Fruit fly (Drosophila melanogaster) whole organism, embryonic: ENCODE results near the gene CG13039.

ENCODE experiments used
- Asciz ChIP-seq: fragments of 200-800 bp; sonication (Bioruptor generic); optimal IDR thresholded peaks from 2 replicates; lab custom pipeline; 2017; ENCODE audit warnings: missing biosample characterization, mild to moderate bottlenecking, missing genetic modification characterization, missing genetic modification reagents
- CG10321 ChIP-seq: fragments of 200-800 bp; sonication (Bioruptor generic); IDR thresholded peaks from 2 replicates; pipeline ENCODE4 v1.3.6; 2022; ENCODE audit warnings: missing biosample characterization, missing genetic modification characterization
- CG11723 ChIP-seq: fragments of 200-800 bp; sonication (Bioruptor generic); optimal IDR thresholded peaks from 2 replicates; lab custom pipeline; 2017; ENCODE audit warnings: missing biosample characterization, mild to moderate bottlenecking, missing genetic modification characterization
- CG12236 ChIP-seq: fragments of 200-800 bp; sonication (Bioruptor generic); optimal IDR thresholded peaks from 2 replicates; lab custom pipeline; 2016; ENCODE audit warnings: missing biosample characterization, missing genetic modification characterization
- CG12391 ChIP-seq: fragments of 200-800 bp; sonication (Bioruptor generic); optimal IDR thresholded peaks from 3 replicates; lab custom pipeline; 2018; ENCODE audit warnings: missing biosample characterization, mild to moderate bottlenecking, missing genetic modification characterization, moderate library complexity
- CG13287 ChIP-seq: fragments of 200-800 bp; sonication (Bioruptor generic); IDR thresholded peaks from 2 replicates; pipeline ENCODE4 v1.3.6; 2022; ENCODE audit warnings: missing biosample characterization, missing genetic modification characterization; ENCODE audit not compliant: partially characterized antibody
- CG13424 ChIP-seq: fragments of 200-800 bp; sonication (Bioruptor generic); optimal IDR thresholded peaks from 2 replicates; lab custom pipeline; 2019; ENCODE audit warnings: missing biosample characterization, mild to moderate bottlenecking, missing genetic modification characterization, moderate library complexity
- CG14014 ChIP-seq: fragments of 200-800 bp; sonication (Bioruptor generic); IDR thresholded peaks from 2 replicates; pipeline ENCODE4 v1.3.6; 2022; ENCODE audit warnings: missing biosample characterization, missing genetic modification characterization
- CG16815 ChIP-seq: fragments of 200-800 bp; sonication (Bioruptor generic); optimal IDR thresholded peaks from 3 replicates; lab custom pipeline; 2017; ENCODE audit warnings: missing biosample characterization, mild to moderate bottlenecking, missing genetic modification characterization
- CG18011 ChIP-seq: fragments of 200-800 bp; sonication (Bioruptor generic); optimal IDR thresholded peaks from 2 replicates; lab custom pipeline; 2017; ENCODE audit warnings: missing biosample characterization, missing genetic modification characterization, mild to moderate bottlenecking, moderate library complexity, missing genotype
- CG18764 ChIP-seq: fragments of 200-800 bp; sonication (Bioruptor generic); optimal IDR thresholded peaks from 3 replicates; lab custom pipeline; 2016; ENCODE audit warnings: missing biosample characterization, missing genetic modification characterization
- CG2889 ChIP-seq: fragments of 200-800 bp; sonication (Bioruptor generic); IDR thresholded peaks from 3 replicates; pipeline ENCODE4 v1.3.6; 2022; ENCODE audit warnings: missing biosample characterization, missing genetic modification characterization
- CG31224 ChIP-seq: fragments of 200-800 bp; sonication (Bioruptor generic); IDR thresholded peaks from 2 replicates; pipeline ENCODE4 v1.3.6; 2022; ENCODE audit warnings: missing biosample characterization, missing genetic modification characterization
- CG34376 ChIP-seq: fragments of 200-800 bp; sonication (Bioruptor generic); optimal IDR thresholded peaks from 2 replicates; lab custom pipeline; 2018; ENCODE audit warnings: missing biosample characterization, mild to moderate bottlenecking, missing genetic modification characterization
- CG3847 ChIP-seq: fragments of 200-800 bp; sonication (Bioruptor generic); IDR thresholded peaks from 2 replicates; pipeline ENCODE4 v1.3.6; 2022; ENCODE audit warnings: missing biosample characterization, missing genetic modification characterization
- CG4404 ChIP-seq: fragments of 200-800 bp; sonication (Bioruptor generic); IDR thresholded peaks from 2 replicates; pipeline ENCODE4 v1.3.6; 2022; ENCODE audit warnings: missing biosample characterization, missing genetic modification characterization
- CG4424 ChIP-seq: fragments of 200-800 bp; sonication (Bioruptor generic); optimal IDR thresholded peaks from 3 replicates; lab custom pipeline; 2016; ENCODE audit warnings: missing biosample characterization, missing genetic modification characterization
- CG4707 ChIP-seq: fragments of 200-800 bp; sonication (Bioruptor generic); optimal IDR thresholded peaks from 2 replicates; lab custom pipeline; 2018; ENCODE audit warnings: missing biosample characterization, mild to moderate bottlenecking, missing genetic modification characterization, moderate library complexity
- CG6175 ChIP-seq: fragments of 200-800 bp; sonication (Bioruptor generic); IDR thresholded peaks from 3 replicates; pipeline ENCODE4 v1.3.6; 2022; ENCODE audit warnings: missing biosample characterization, missing genetic modification characterization
- CG6813 ChIP-seq: fragments of 200-800 bp; sonication (Bioruptor generic); optimal IDR thresholded peaks from 2 replicates; lab custom pipeline; 2017; ENCODE audit warnings: missing biosample characterization, missing genetic modification characterization, mild to moderate bottlenecking, moderate library complexity, missing genetic modification reagents
- CG7987 ChIP-seq: fragments of 200-800 bp; sonication (Bioruptor generic); optimal IDR thresholded peaks from 2 replicates; lab custom pipeline; 2018; ENCODE audit warnings: missing biosample characterization, mild to moderate bottlenecking, missing genetic modification characterization, moderate library complexity
- Dbx ChIP-seq: fragments of 200-800 bp; sonication (Bioruptor generic); IDR thresholded peaks from 3 replicates; pipeline ENCODE4 v1.3.6; 2022; ENCODE audit warnings: missing biosample characterization, missing genetic modification characterization
- Dek ChIP-seq: fragments of 200-800 bp; sonication (Bioruptor generic); optimal IDR thresholded peaks from 3 replicates; lab custom pipeline; 2019; ENCODE audit warnings: missing biosample characterization, mild to moderate bottlenecking, missing genetic modification characterization, moderate library complexity
- Dll ChIP-seq: fragments of 200-800 bp; sonication (Bioruptor generic); IDR thresholded peaks from 4 replicates; pipeline ENCODE4 v1.3.6; 2022; ENCODE audit warnings: missing biosample characterization, missing genetic modification characterization; ENCODE audit not compliant: partially characterized antibody
- Doc3 ChIP-seq: fragments of 200-800 bp; sonication (Bioruptor generic); IDR thresholded peaks from 3 replicates; pipeline ENCODE4 v1.3.6; 2022; ENCODE audit warnings: missing biosample characterization, missing genetic modification characterization; ENCODE audit not compliant: partially characterized antibody
- Elba2 ChIP-seq: fragments of 200-800 bp; sonication (Bioruptor generic); optimal IDR thresholded peaks from 3 replicates; lab custom pipeline; 2016; ENCODE audit warnings: missing biosample characterization, missing genetic modification characterization
- Ets97D ChIP-seq: fragments of 200-800 bp; sonication (Bioruptor generic); optimal IDR thresholded peaks from 3 replicates; lab custom pipeline; 2016; ENCODE audit warnings: missing biosample characterization, missing genetic modification characterization
- HHEX ChIP-seq: fragments of 200-800 bp; sonication (Bioruptor generic); optimal IDR thresholded peaks from 3 replicates; lab custom pipeline; 2017; ENCODE audit warnings: missing biosample characterization, mild to moderate bottlenecking, missing genetic modification characterization, missing genetic modification reagents
- HLHmδ ChIP-seq: fragments of 200-800 bp; sonication (Bioruptor generic); optimal IDR thresholded peaks from 2 replicates; lab custom pipeline; 2018; ENCODE audit warnings: missing biosample characterization, mild to moderate bottlenecking, missing genetic modification characterization, moderate library complexity
- Lhr ChIP-seq: fragments of 200-800 bp; sonication (Bioruptor generic); optimal IDR thresholded peaks from 3 replicates; lab custom pipeline; 2017; ENCODE audit warnings: mild to moderate bottlenecking, missing biosample characterization, missing genetic modification reagents, missing genetic modification characterization
- Mes4 ChIP-seq: fragments of 200-800 bp; sonication (Bioruptor generic); optimal IDR thresholded peaks from 2 replicates; lab custom pipeline; 2016; ENCODE audit warnings: missing biosample characterization, missing genetic modification characterization
- NFAT ChIP-seq: fragments of 200-800 bp; sonication (Bioruptor generic); IDR thresholded peaks from 2 replicates; pipeline ENCODE4 v1.3.6; 2022; ENCODE audit warnings: missing biosample characterization, missing genetic modification characterization
- Stat92E ChIP-seq, 3 experiments: fragments of >200 bp in 2 of 3; fragments of 200-800 bp in 1 of 3; sonication (Bioruptor generic) in 1 of 3; optimal IDR thresholded peaks; 2 replicates each; lab custom pipeline; 2017 to 2019; ENCODE audit warnings: missing biosample characterization in 3 of 3, missing genetic modification characterization in 3 of 3, mild to moderate bottlenecking in 1 of 3, moderate library complexity in 1 of 3
- Tbp ChIP-seq: fragments of >200 bp; optimal IDR thresholded peaks from 2 replicates; lab custom pipeline; 2018; ENCODE audit warnings: missing biosample characterization, missing genetic modification characterization
- YL-1 ChIP-seq: fragments of 200-800 bp; sonication (Bioruptor generic); optimal IDR thresholded peaks from 3 replicates; lab custom pipeline; 2017; ENCODE audit warnings: missing biosample characterization, mild to moderate bottlenecking, missing genetic modification characterization
- az2 ChIP-seq: fragments of 200-800 bp; sonication (Bioruptor generic); optimal IDR thresholded peaks from 3 replicates; lab custom pipeline; 2016; ENCODE audit warnings: missing biosample characterization, missing genetic modification characterization
- eyg ChIP-seq: fragments of 200-800 bp; sonication (Bioruptor generic); optimal IDR thresholded peaks from 3 replicates; lab custom pipeline; 2016; ENCODE audit warnings: missing biosample characterization, missing genetic modification characterization
- hb ChIP-seq: fragments of 200-800 bp; sonication (Bioruptor generic); IDR thresholded peaks from 3 replicates; pipeline ENCODE4 v1.3.6; 2022; ENCODE audit warnings: missing biosample characterization, missing genetic modification characterization; ENCODE audit not compliant: partially characterized antibody
- hkb ChIP-seq, 2 experiments: fragments of 200-800 bp in 1 of 2; fragments of >200 bp in 1 of 2; sonication (Bioruptor generic) in 1 of 2; IDR thresholded peaks in 1 of 2; optimal IDR thresholded peaks in 1 of 2; 2 replicates each; pipeline versions ENCODE4 v1.3.6 to Lab custom; 2017 to 2022; ENCODE audit warnings: missing biosample characterization in 1 of 2, missing genetic modification characterization in 1 of 2
- jigr1 ChIP-seq: fragments of 200-800 bp; sonication (Bioruptor generic); IDR thresholded peaks from 3 replicates; pipeline ENCODE4 v1.3.6; 2022; ENCODE audit warnings: missing biosample characterization, missing genetic modification characterization
- mld ChIP-seq: fragments of 200-800 bp; sonication (Bioruptor generic); IDR thresholded peaks from 3 replicates; pipeline ENCODE4 v1.3.6; 2022; ENCODE audit warnings: missing biosample characterization, missing genetic modification characterization; ENCODE audit not compliant: partially characterized antibody
- pfk ChIP-seq: fragments of 200-800 bp; sonication (Bioruptor generic); optimal IDR thresholded peaks from 2 replicates; lab custom pipeline; 2018; ENCODE audit warnings: missing biosample characterization, mild to moderate bottlenecking, missing genetic modification characterization, moderate library complexity
- pnt ChIP-seq: fragments of 200-800 bp; sonication (Bioruptor generic); optimal IDR thresholded peaks from 3 replicates; lab custom pipeline; 2016; ENCODE audit warnings: missing biosample characterization, missing genetic modification characterization
- pros ChIP-seq: fragments of 200-800 bp; sonication (Bioruptor generic); optimal IDR thresholded peaks from 3 replicates; lab custom pipeline; 2019; ENCODE audit warnings: missing biosample characterization, mild to moderate bottlenecking, missing genetic modification characterization, moderate library complexity
- tio ChIP-seq: fragments of 200-800 bp; sonication (Bioruptor generic); optimal IDR thresholded peaks from 2 replicates; lab custom pipeline; 2017; ENCODE audit warnings: missing biosample characterization, missing genetic modification characterization, inconsistent platforms
- trem ChIP-seq: fragments of 200-800 bp; optimal IDR thresholded peaks from 3 replicates; lab custom pipeline; 2019; ENCODE audit warnings: missing biosample characterization, mild to moderate bottlenecking, missing genetic modification characterization, moderate library complexity
- unc-4 ChIP-seq: fragments of 200-800 bp; sonication (Bioruptor generic); IDR thresholded peaks from 2 replicates; pipeline ENCODE4 v1.3.6; 2022; ENCODE audit warnings: missing biosample characterization, missing genetic modification characterization; ENCODE audit not compliant: partially characterized antibody
- usp ChIP-seq: fragments of >200 bp; optimal IDR thresholded peaks from 2 replicates; lab custom pipeline; 2017; ENCODE audit warnings: missing biosample characterization, missing genetic modification characterization
- z ChIP-seq: fragments of 200-800 bp; sonication (Bioruptor generic); IDR thresholded peaks from 3 replicates; pipeline ENCODE4 v1.3.6; 2022; ENCODE audit warnings: missing biosample characterization, missing genetic modification characterization

The CG13039 gene

DNA sequence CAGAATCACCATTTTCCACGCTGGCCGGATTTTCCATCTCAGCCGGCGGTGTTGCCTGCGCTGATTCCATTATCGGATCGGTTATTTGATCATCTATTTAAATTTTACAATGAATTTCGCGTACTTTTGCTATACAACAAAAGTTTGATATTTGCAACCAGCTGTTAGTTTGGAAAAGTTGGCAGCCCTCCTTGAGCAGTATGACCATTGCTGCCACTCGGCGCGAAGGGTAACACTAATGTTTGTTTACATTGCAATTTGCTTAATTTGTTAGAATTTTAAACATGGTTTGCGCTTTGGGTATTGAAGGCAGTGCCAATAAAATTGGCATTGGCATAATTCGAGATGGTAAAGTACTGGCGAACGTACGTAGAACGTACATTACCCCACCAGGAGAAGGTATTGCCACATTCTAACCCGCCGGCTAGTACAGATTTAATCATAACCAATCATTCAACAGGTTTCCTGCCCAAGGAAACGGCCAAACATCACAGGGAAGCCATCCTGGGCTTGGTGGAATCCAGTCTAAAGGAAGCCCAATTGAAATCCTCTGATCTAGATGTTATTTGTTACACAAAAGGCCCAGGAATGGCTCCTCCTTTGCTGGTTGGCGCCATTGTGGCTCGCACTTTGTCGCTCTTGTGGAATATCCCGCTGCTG, 25.3 kb upstream of the CG13039 start, which contains the start of the genes Golgin104 and Tcs3 (continued):
- TF ChIP-seq CG14014 (GFP tag; lab: Robert Waterston, UW) (no peak), eyg (no peak), CG4404 (no peak), usp (no peak), CG31224 (no peak), hkb (optimal IDR thresholded peaks at IDR 0.05; lab: Kevin White, UChicago) (no peak), hkb (GFP tag; IDR thresholded peaks at IDR 0.05; lab: Robert Waterston, UW) (no peak), tio (GFP tag; lab: Kevin White, UChicago) (no peak), HLHmδ (no peak), Asciz (GFP tag; lab: Kevin White, UChicago) (no peak), CG7987 (GFP tag; lab: Kevin White, UChicago) (no peak), CG11723 (GFP tag; lab: Kevin White, UChicago) (no peak), pros (no peak), CG34376 (GFP tag; lab: Kevin White, UChicago) (no peak), trem (tag; lab: Kevin White, UChicago) (peak; percentile 99), CG4707 (GFP tag; lab: Kevin White, UChicago) (no peak), CG3847 (peak; percentile 41; the same call in 1 of the 2 replicates), Dll (GFP tag; lab: Robert Waterston, UW) (peak; percentile 38; the same call in 1 of the 4 replicates), unc-4 (GFP tag; lab: Robert Waterston, UW) (no peak), CG18764 (GFP tag; lab: Kevin White, UChicago) (no peak), HHEX (GFP tag; lab: Kevin White, UChicago) (no peak), YL-1 (GFP tag; lab: Kevin White, UChicago) (peak; percentile 63), CG10321 (no peak), CG6175 (no peak), pfk (GFP tag; lab: Kevin White, UChicago) (no peak), Stat92E (GFP tag; optimal IDR thresholded peaks at IDR 0.05; lab: Kevin White, UChicago) (peak in 1 of 3 experiments; percentile 80), CG4424 (GFP tag; lab: Kevin White, UChicago) (no peak), Tbp (GFP tag; lab: Kevin White, UChicago) (no peak), hb (no peak), CG12236 (GFP tag; lab: Kevin White, UChicago) (no peak), Ets97D (GFP tag; lab: Kevin White, UChicago) (peak; percentile 26), CG6813 (GFP tag; lab: Kevin White, UChicago) (no peak), CG18011 (no peak), az2 (GFP tag; lab: Kevin White, UChicago) (no peak), jigr1 (GFP tag; lab: Robert Waterston, UW) (no peak), z (no peak), CG13424 (no peak), Dek (tag; lab: Kevin White, UChicago) (no peak), mld (no peak), Elba2 (GFP tag; lab: Kevin White, UChicago) (no peak), Lhr (GFP tag; lab: Kevin White, UChicago) (no peak), CG2889 (no peak), CG13287 (GFP tag; lab: Robert Waterston, UW) (peak; percentile 49; the same call in 1 of the 2 replicates), Mes4 (no peak), CG16815 (GFP tag; lab: Kevin White, UChicago) (no peak), pnt (GFP tag; lab: Kevin White, UChicago) (no peak), Doc3 (GFP tag; lab: Robert Waterston, UW) (no peak), NFAT (GFP tag; lab: Robert Waterston, UW) (no peak), CG12391 (tag; lab: Kevin White, UChicago) (no peak), Dbx (no peak)
